Worm (Caenorhabditis elegans) whole organism, L2 larva: Measurements from ENCODE around the gene czw-1.

Source experiments
- Y55F3AM.14 ChIP-seq: fragments of 200-800 bp; sonication (Bioruptor generic); optimal IDR thresholded peaks from 2 replicates; lab custom pipeline; 2018; ENCODE audit warnings: mild to moderate bottlenecking, missing genetic modification characterization, missing compliant biosample characterization
- aly-2 ChIP-seq: fragments of 150-350 bp; optimal IDR thresholded peaks from 2 replicates; lab custom pipeline; 2014; ENCODE audit warnings: missing biosample characterization, missing genetic modification characterization
- nhr-10 ChIP-seq: sonication (generic microtip); optimal IDR thresholded peaks from 2 replicates; lab custom pipeline; 2017; ENCODE audit warnings: missing biosample characterization, missing genetic modification characterization
- nhr-11 ChIP-seq: fragments of 150-350 bp; optimal IDR thresholded peaks from 2 replicates; lab custom pipeline; 2014; ENCODE audit warnings: missing biosample characterization, missing genetic modification characterization
- skn-1 ChIP-seq: sonication (generic microtip); optimal IDR thresholded peaks from 2 replicates; lab custom pipeline; 2017; ENCODE audit warnings: missing biosample characterization, missing genetic modification characterization
- zag-1 ChIP-seq: fragments of 150-350 bp; optimal IDR thresholded peaks from 2 replicates; lab custom pipeline; 2014; ENCODE audit warnings: missing biosample characterization, missing genetic modification characterization

ce11 chrIV:7902221-7902904 is 44.3 kb downstream of the czw-1 start, which contains the start of gene arp-11:
- TF ChIP-seq aly-2 (no peak), nhr-11 (tag; lab: Kevin White, UChicago) (no peak), skn-1 (tag; lab: Kevin White, UChicago) (no peak), Y55F3AM.14 (GFP tag; lab: Kevin White, UChicago) (no peak), nhr-10 (tag; lab: Kevin White, UChicago) (no peak), zag-1 (tag; lab: Kevin White, UChicago) (no peak)
